Fruit fly (Drosophila melanogaster): Measurements from ENCODE around the gene fz2.
A peak's percentile ranks its signal among the peaks of the same experiment; 100 is the strongest.

Gene fz2

DNA sequence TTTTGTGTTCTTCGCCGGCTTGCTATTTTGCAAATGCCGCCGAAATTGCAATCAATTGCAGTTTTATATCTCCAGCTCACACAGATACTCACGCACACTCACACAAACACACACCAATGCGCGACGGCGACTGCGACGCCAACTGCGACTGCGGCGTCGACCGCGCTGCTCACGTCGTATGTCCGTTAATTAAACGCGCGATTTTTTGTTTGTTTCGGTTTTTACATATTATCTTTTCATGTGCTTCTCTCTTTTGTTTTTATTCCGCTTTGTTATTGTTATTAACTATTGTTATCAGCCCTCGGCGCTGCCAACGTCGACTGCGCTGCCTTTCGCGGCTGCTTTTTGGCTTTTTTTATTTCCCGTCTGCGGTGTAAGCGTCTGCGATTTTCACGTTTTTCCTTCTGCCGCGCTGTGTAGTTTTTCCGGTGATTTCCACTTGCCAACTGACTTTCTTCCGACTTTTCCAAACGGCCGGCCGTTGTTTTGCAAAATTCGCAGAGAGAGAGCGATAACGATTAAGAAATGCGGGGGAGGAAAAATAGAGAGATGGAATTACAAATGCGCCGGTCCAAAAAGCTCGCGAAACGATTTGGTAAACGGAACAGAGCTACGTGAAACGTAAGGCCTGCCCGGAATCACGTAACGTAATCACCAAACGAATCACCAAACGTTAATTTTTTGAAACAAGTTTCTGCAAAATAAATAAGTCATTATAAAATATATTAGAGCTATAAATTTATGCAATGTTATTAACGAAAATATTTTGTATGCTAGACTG, at the start of gene fz2:
Gene fz2, minus strand, starts transcription at position 452 of the 781 bp plus-strand sequence.
- TF ChIP-seq CG31441 (GFP tag; IDR thresholded peaks at IDR 0.05) (no peak), CG10366 (GFP tag; IDR thresholded peaks at IDR 0.05) (0 out of 2 replicates have a peak, but pooled peaks have one; percentile 12), scrt (GFP tag; optimal IDR thresholded peaks at IDR 0.05) (peak; percentile 33), ewg (GFP tag; optimal IDR thresholded peaks at IDR 0.05) (peak; percentile 85), Deaf1 (tag; optimal IDR thresholded peaks at IDR 0.05) (peak; percentile 24), cad (GFP tag; optimal IDR thresholded peaks at IDR 0.05) (no peak), ci (GFP tag; IDR thresholded peaks at IDR 0.05) (0 out of 3 replicates have a peak, but pooled peaks have one; percentile 7), HLH54F (GFP tag; optimal IDR thresholded peaks at IDR 0.05) (no peak), Side (GFP tag; optimal IDR thresholded peaks at IDR 0.05) (no peak), ttk (GFP tag; IDR thresholded peaks at IDR 0.05) (no peak), CG32532 (GFP tag; IDR thresholded peaks at IDR 0.05) (0 out of 2 replicates have a peak, but pooled peaks have one; percentile 20), Hr51 (GFP tag; optimal IDR thresholded peaks at IDR 0.05) (peak in 1 of 2 experiments; percentile 0), cg (GFP tag; optimal IDR thresholded peaks at IDR 0.05) (peak; percentile 54), CG34376 (GFP tag; optimal IDR thresholded peaks at IDR 0.05) (peak; percentile 27), Fer1 (GFP tag; optimal IDR thresholded peaks at IDR 0.05) (peak; percentile 28), Jarid2 (GFP tag; optimal IDR thresholded peaks at IDR 0.05) (peak; percentile 67), Adf1 (GFP tag; IDR thresholded peaks at IDR 0.05) (peak; percentile 96), pfk (GFP tag; optimal IDR thresholded peaks at IDR 0.05) (peak; percentile 87), exex (tag; optimal IDR thresholded peaks at IDR 0.05) (peak; percentile 3), rib (GFP tag; IDR thresholded peaks at IDR 0.05) (0 out of 2 replicates have a peak, but pooled peaks have one; percentile 28), Med (GFP tag) (peak; percentile 52), abd-A (tag; optimal IDR thresholded peaks at IDR 0.05) (peak; percentile 78), Trl (optimal IDR thresholded peaks at IDR 0.05) (peak; percentile 25 to 55), Trl (GFP tag; optimal IDR thresholded peaks at IDR 0.05) (no peak), crol (GFP tag; IDR thresholded peaks at IDR 0.05) (0 out of 2 replicates have a peak, but pooled peaks have one; percentile 15), CG9437 (GFP tag; optimal IDR thresholded peaks at IDR 0.05) (peak; percentile 98), Max (GFP tag; optimal IDR thresholded peaks at IDR 0.05) (no peak), Bgb (GFP tag; IDR thresholded peaks at IDR 0.05; ENCODE audit: partially characterized antibody) (peak; percentile 35; the same call in 1 of the 2 replicates), chinmo (GFP tag; IDR thresholded peaks at IDR 0.05; ENCODE audit: partially characterized antibody) (0 out of 4 replicates have a peak, but pooled peaks have one; percentile 50), CG13287 (GFP tag; IDR thresholded peaks at IDR 0.05; ENCODE audit: partially characterized antibody) (peak; percentile 21; the same call in 1 of the 2 replicates), Myb (GFP tag; optimal IDR thresholded peaks at IDR 0.05) (no peak), seq (GFP tag; IDR thresholded peaks at IDR 0.05) (peak; percentile 36; the same call in 1 of the 2 replicates), CG6854 (GFP tag; optimal IDR thresholded peaks at IDR 0.05) (no peak), amos (GFP tag; IDR thresholded peaks at IDR 0.05; ENCODE audit: partially characterized antibody) (0 out of 2 replicates have a peak, but pooled peaks have one; percentile 31), CG15514 (GFP tag; optimal IDR thresholded peaks at IDR 0.05) (peak; percentile 5), YL-1 (GFP tag; optimal IDR thresholded peaks at IDR 0.05) (no peak)

DNA sequence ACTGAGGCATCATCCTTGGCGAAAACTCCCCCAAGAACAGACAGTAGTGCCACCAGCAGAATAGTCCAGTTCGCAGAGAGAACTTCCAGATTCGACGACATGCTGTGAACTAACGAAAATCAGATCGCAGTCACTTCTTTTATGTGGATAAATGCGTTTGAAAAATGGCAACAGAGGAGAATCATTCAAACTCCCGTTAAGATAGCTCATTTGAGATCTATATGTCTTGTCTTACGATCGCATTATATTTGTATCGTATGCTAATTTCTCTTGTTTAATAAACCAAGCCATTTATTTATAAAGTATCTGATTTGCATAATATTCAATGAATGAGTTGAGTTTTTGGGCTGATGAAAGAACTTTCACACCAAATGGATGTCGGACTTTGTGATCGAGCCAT, 45.5 kb upstream of the fz2 start, which contains the start of gene CG14089:
Gene CG14089, minus strand, starts transcription at position 101 of the 400 bp plus-strand sequence.
- TF ChIP-seq Doc2 (GFP tag; IDR thresholded peaks at IDR 0.05) (no peak), Hmx (GFP tag; optimal IDR thresholded peaks at IDR 0.05) (no peak), sqz (GFP tag; optimal IDR thresholded peaks at IDR 0.05) (no peak), CG18262 (tag; optimal IDR thresholded peaks at IDR 0.05) (no peak), H2.0 (GFP tag; IDR thresholded peaks at IDR 0.05) (no peak), Nf-YA (GFP tag; IDR thresholded peaks at IDR 0.05) (no peak), CG14050 (GFP tag; IDR thresholded peaks at IDR 0.05) (no peak), crc (GFP tag; optimal IDR thresholded peaks at IDR 0.05) (no peak), ssp (GFP tag; IDR thresholded peaks at IDR 0.05) (no peak), CG15514 (GFP tag; optimal IDR thresholded peaks at IDR 0.05) (no peak), ken (GFP tag; IDR thresholded peaks at IDR 0.05) (no peak), CG9437 (GFP tag; optimal IDR thresholded peaks at IDR 0.05) (no peak)
